Fruit fly (Drosophila melanogaster) whole organism, embryonic: ENCODE data around the gene klu.
A peak's percentile ranks its signal among the peaks of the same experiment; 100 is the strongest.

Experiments used
- CG10274 ChIP-seq: fragments of 200-800 bp; sonication (Bioruptor generic); optimal IDR thresholded peaks from 3 replicates; lab custom pipeline; 2017; ENCODE audit warnings: missing biosample characterization, mild to moderate bottlenecking, missing genetic modification characterization
- CG15601 ChIP-seq: fragments of 200-800 bp; sonication (Bioruptor generic); optimal IDR thresholded peaks from 3 replicates; lab custom pipeline; 2019; ENCODE audit warnings: missing biosample characterization, mild to moderate bottlenecking, missing genetic modification characterization, moderate library complexity
- CG17186 ChIP-seq: fragments of 200-800 bp; sonication (Bioruptor generic); optimal IDR thresholded peaks from 3 replicates; lab custom pipeline; 2017; ENCODE audit warnings: missing biosample characterization, missing genetic modification reagents, missing genetic modification characterization
- CG17328 ChIP-seq: fragments of 200-800 bp; sonication (Bioruptor generic); IDR thresholded peaks from 2 replicates; pipeline ENCODE4 v1.3.6; 2022; ENCODE audit warnings: missing biosample characterization, missing genetic modification characterization
- CG17359 ChIP-seq: fragments of 200-800 bp; sonication (Bioruptor generic); optimal IDR thresholded peaks from 3 replicates; lab custom pipeline; 2018; ENCODE audit warnings: missing biosample characterization, mild to moderate bottlenecking, missing genetic modification characterization, moderate library complexity
- CG17612 ChIP-seq: fragments of 200-800 bp; sonication (Bioruptor generic); IDR thresholded peaks from 2 replicates; pipeline ENCODE4 v1.3.6; 2022; ENCODE audit warnings: missing biosample characterization, missing genetic modification characterization
- CG2678 ChIP-seq: fragments of 200-800 bp; sonication (Bioruptor generic); optimal IDR thresholded peaks from 3 replicates; lab custom pipeline; 2019; ENCODE audit warnings: missing biosample characterization, mild to moderate bottlenecking, missing genetic modification characterization, moderate library complexity
- CG34422 ChIP-seq: fragments of 200-800 bp; sonication (Bioruptor generic); IDR thresholded peaks from 3 replicates; pipeline ENCODE4 v1.3.6; 2022; ENCODE audit warnings: missing biosample characterization, missing genetic modification characterization
- CG3838 ChIP-seq: fragments of 200-800 bp; sonication (Bioruptor generic); optimal IDR thresholded peaks from 3 replicates; lab custom pipeline; 2016; ENCODE audit warnings: missing biosample characterization, missing genetic modification characterization
- CG4360 ChIP-seq: fragments of 200-800 bp; sonication (Bioruptor generic); IDR thresholded peaks from 2 replicates; pipeline ENCODE4 v1.3.6; 2022; ENCODE audit warnings: missing biosample characterization, missing genetic modification characterization
- CG4707 ChIP-seq: fragments of 200-800 bp; sonication (Bioruptor generic); optimal IDR thresholded peaks from 2 replicates; lab custom pipeline; 2018; ENCODE audit warnings: missing biosample characterization, mild to moderate bottlenecking, missing genetic modification characterization, moderate library complexity
- CG4730 ChIP-seq: fragments of 200-800 bp; sonication (Bioruptor generic); IDR thresholded peaks from 2 replicates; pipeline ENCODE4 v1.3.6; 2022; ENCODE audit warnings: missing biosample characterization, missing genetic modification characterization
- CG6175 ChIP-seq: fragments of 200-800 bp; sonication (Bioruptor generic); IDR thresholded peaks from 3 replicates; pipeline ENCODE4 v1.3.6; 2022; ENCODE audit warnings: missing biosample characterization, missing genetic modification characterization
- CG6683 ChIP-seq: fragments of 200-800 bp; sonication (Bioruptor generic); optimal IDR thresholded peaks from 2 replicates; lab custom pipeline; 2017; ENCODE audit warnings: missing biosample characterization, mild to moderate bottlenecking, missing genetic modification characterization, missing genetic modification reagents
- CG6791 ChIP-seq: fragments of 200-800 bp; sonication (Bioruptor generic); IDR thresholded peaks from 3 replicates; pipeline ENCODE4 v1.3.6; 2022; ENCODE audit warnings: missing biosample characterization, missing genetic modification characterization; ENCODE audit not compliant: partially characterized antibody
- CG7987 ChIP-seq: fragments of 200-800 bp; sonication (Bioruptor generic); optimal IDR thresholded peaks from 2 replicates; lab custom pipeline; 2018; ENCODE audit warnings: missing biosample characterization, mild to moderate bottlenecking, missing genetic modification characterization, moderate library complexity
- CG8765 ChIP-seq: fragments of 200-800 bp; sonication (Bioruptor generic); IDR thresholded peaks from 2 replicates; pipeline ENCODE4 v1.3.6; 2022; ENCODE audit warnings: missing biosample characterization, missing genetic modification characterization
- CG8924 ChIP-seq: fragments of 200-800 bp; optimal IDR thresholded peaks from 3 replicates; lab custom pipeline; 2019; ENCODE audit warnings: missing biosample characterization, mild to moderate bottlenecking, missing genetic modification characterization, moderate library complexity
- CG9797 ChIP-seq: fragments of 200-800 bp; sonication (Bioruptor generic); optimal IDR thresholded peaks from 3 replicates; lab custom pipeline; 2018; ENCODE audit warnings: missing biosample characterization, mild to moderate bottlenecking, missing genetic modification characterization
- CG9817 ChIP-seq: fragments of 200-800 bp; sonication (Bioruptor generic); optimal IDR thresholded peaks from 2 replicates; lab custom pipeline; 2018; ENCODE audit warnings: missing biosample characterization, mild to moderate bottlenecking, missing genetic modification characterization, moderate library complexity
- Deaf1 ChIP-seq: fragments of 200-800 bp; optimal IDR thresholded peaks from 3 replicates; lab custom pipeline; 2019; ENCODE audit warnings: missing biosample characterization, mild to moderate bottlenecking, missing genetic modification characterization, moderate library complexity
- Hr51 ChIP-seq, 2 experiments: fragments of 200-800 bp; sonication (Bioruptor generic); optimal IDR thresholded peaks; 2 replicates in 1 of 2; 3 replicates in 1 of 2; lab custom pipeline; 2016 to 2018; ENCODE audit warnings: missing biosample characterization in 2 of 2, missing genetic modification characterization in 2 of 2, mild to moderate bottlenecking in 1 of 2, moderate library complexity in 1 of 2
- MTF-1 ChIP-seq: fragments of 200-800 bp; sonication (Bioruptor generic); optimal IDR thresholded peaks from 2 replicates; lab custom pipeline; 2018; ENCODE audit warnings: missing biosample characterization, mild to moderate bottlenecking, missing genetic modification characterization, borderline replicate concordance
- Meics ChIP-seq: fragments of 200-800 bp; sonication (Bioruptor generic); optimal IDR thresholded peaks from 2 replicates; lab custom pipeline; 2017; ENCODE audit warnings: missing biosample characterization, mild to moderate bottlenecking, missing genetic modification characterization
- Pdp1 ChIP-seq, 2 experiments: fragments of 200-800 bp; sonication (Bioruptor generic); optimal IDR thresholded peaks; 3 replicates each; lab custom pipeline; 2016; ENCODE audit warnings: missing biosample characterization in 2 of 2, missing genetic modification characterization in 2 of 2, mild to moderate bottlenecking in 1 of 2, moderate library complexity in 1 of 2
- Sry-β ChIP-seq: fragments of 200-800 bp; sonication (Bioruptor generic); optimal IDR thresholded peaks from 2 replicates; lab custom pipeline; 2018; ENCODE audit warnings: missing biosample characterization, mild to moderate bottlenecking, missing genetic modification characterization, moderate library complexity
- Stat92E ChIP-seq, 3 experiments: fragments of >200 bp in 2 of 3; fragments of 200-800 bp in 1 of 3; sonication (Bioruptor generic) in 1 of 3; optimal IDR thresholded peaks; 2 replicates each; lab custom pipeline; 2017 to 2019; ENCODE audit warnings: missing biosample characterization in 3 of 3, missing genetic modification characterization in 3 of 3, mild to moderate bottlenecking in 1 of 3, moderate library complexity in 1 of 3
- Vsx1 ChIP-seq: fragments of 200-800 bp; sonication (Bioruptor generic); optimal IDR thresholded peaks from 2 replicates; lab custom pipeline; 2017; ENCODE audit warnings: missing biosample characterization, mild to moderate bottlenecking, missing genetic modification characterization, missing genetic modification reagents
- ato ChIP-seq: fragments of 200-800 bp; sonication (Bioruptor generic); IDR thresholded peaks from 2 replicates; pipeline ENCODE4 v1.3.6; 2022; ENCODE audit warnings: missing biosample characterization, missing genetic modification characterization; ENCODE audit not compliant: partially characterized antibody
- br ChIP-seq: fragments of >200 bp; optimal IDR thresholded peaks from 2 replicates; lab custom pipeline; 2017
- btn ChIP-seq: fragments of 200-800 bp; sonication (Bioruptor generic); optimal IDR thresholded peaks from 2 replicates; lab custom pipeline; 2016; ENCODE audit warnings: missing biosample characterization, missing genetic modification characterization
- cg ChIP-seq: fragments of 200-800 bp; sonication (Bioruptor generic); optimal IDR thresholded peaks from 3 replicates; lab custom pipeline; 2019; ENCODE audit warnings: missing biosample characterization, mild to moderate bottlenecking, missing genetic modification characterization, moderate library complexity
- chinmo ChIP-seq: fragments of 200-800 bp; sonication (Bioruptor generic); IDR thresholded peaks from 4 replicates; pipeline ENCODE4 v1.3.6; 2022; ENCODE audit warnings: missing biosample characterization, missing genetic modification characterization; ENCODE audit not compliant: partially characterized antibody
- dysf ChIP-seq: fragments of 200-800 bp; sonication (Bioruptor generic); IDR thresholded peaks from 3 replicates; pipeline ENCODE4 v1.3.6; 2022; ENCODE audit warnings: missing biosample characterization, missing genetic modification characterization
- fru ChIP-seq: fragments of >200 bp; optimal IDR thresholded peaks from 2 replicates; lab custom pipeline; 2017
- inv ChIP-seq: fragments of 200-800 bp; sonication (Bioruptor generic); IDR thresholded peaks from 2 replicates; pipeline ENCODE4 v1.3.6; 2022; ENCODE audit warnings: missing biosample characterization, missing genetic modification characterization; ENCODE audit not compliant: partially characterized antibody
- knrl ChIP-seq: fragments of 200-800 bp; sonication (Bioruptor generic); IDR thresholded peaks from 3 replicates; pipeline ENCODE4 v1.3.6; 2022; ENCODE audit warnings: missing biosample characterization, missing genetic modification characterization; ENCODE audit not compliant: partially characterized antibody
- lmd ChIP-seq: fragments of 200-800 bp; sonication (Bioruptor generic); IDR thresholded peaks from 2 replicates; pipeline ENCODE4 v1.3.6; 2022; ENCODE audit warnings: missing biosample characterization, missing genetic modification characterization
- mam ChIP-seq: fragments of 200-800 bp; sonication (Bioruptor generic); optimal IDR thresholded peaks from 3 replicates; lab custom pipeline; 2016; ENCODE audit warnings: missing biosample characterization, missing genetic modification characterization
- org-1 ChIP-seq: fragments of 200-800 bp; sonication (Bioruptor generic); optimal IDR thresholded peaks from 2 replicates; lab custom pipeline; 2017; ENCODE audit warnings: missing biosample characterization, missing genetic modification characterization
- pnt ChIP-seq: fragments of 200-800 bp; sonication (Bioruptor generic); optimal IDR thresholded peaks from 3 replicates; lab custom pipeline; 2016; ENCODE audit warnings: missing biosample characterization, missing genetic modification characterization
- pros ChIP-seq: fragments of 200-800 bp; sonication (Bioruptor generic); optimal IDR thresholded peaks from 3 replicates; lab custom pipeline; 2019; ENCODE audit warnings: missing biosample characterization, mild to moderate bottlenecking, missing genetic modification characterization, moderate library complexity
- rib ChIP-seq: fragments of 200-800 bp; sonication (Bioruptor generic); IDR thresholded peaks from 2 replicates; pipeline ENCODE4 v1.3.6; 2022; ENCODE audit warnings: missing biosample characterization, missing genetic modification characterization
- scrt ChIP-seq: fragments of 200-800 bp; sonication (Bioruptor generic); optimal IDR thresholded peaks from 2 replicates; lab custom pipeline; 2018; ENCODE audit warnings: missing biosample characterization, mild to moderate bottlenecking, missing genetic modification characterization, moderate library complexity
- sr ChIP-seq: fragments of 200-800 bp; sonication (Bioruptor generic); IDR thresholded peaks from 3 replicates; pipeline ENCODE4 v1.3.6; 2022; ENCODE audit warnings: missing biosample characterization, missing genetic modification characterization
- sug ChIP-seq: fragments of 200-800 bp; optimal IDR thresholded peaks from 2 replicates; lab custom pipeline; 2019; ENCODE audit warnings: missing biosample characterization, mild to moderate bottlenecking, missing genetic modification characterization, moderate library complexity
- twi ChIP-seq: fragments of 200-800 bp; optimal IDR thresholded peaks from 2 replicates; lab custom pipeline; 2019; ENCODE audit warnings: missing biosample characterization, mild to moderate bottlenecking, missing genetic modification characterization, moderate library complexity
- tx ChIP-seq: fragments of 200-800 bp; sonication (Bioruptor generic); optimal IDR thresholded peaks from 2 replicates; lab custom pipeline; 2016; ENCODE audit warnings: missing biosample characterization, missing genetic modification characterization
- vvl ChIP-seq: fragments of 200-800 bp; sonication (Bioruptor generic); IDR thresholded peaks from 2 replicates; pipeline ENCODE4 v1.3.6; 2022; ENCODE audit warnings: missing biosample characterization, missing genetic modification characterization
- wek ChIP-seq: fragments of 200-800 bp; sonication (Bioruptor generic); optimal IDR thresholded peaks from 3 replicates; lab custom pipeline; 2018; ENCODE audit warnings: missing biosample characterization, mild to moderate bottlenecking, missing genetic modification characterization, moderate library complexity
- zfh1 ChIP-seq: fragments of 200-800 bp; sonication (Bioruptor generic); IDR thresholded peaks from 3 replicates; pipeline ENCODE4 v1.3.6; 2022; ENCODE audit warnings: missing biosample characterization, missing genetic modification characterization

The klu gene

dm6 chr3L:10931430-10931829 is 77.6 kb downstream of the klu start (continued):
- TF ChIP-seq lmd (GFP tag; lab: Robert Waterston, UW) (peak; percentile 42), MTF-1 (GFP tag; lab: Kevin White, UChicago) (no peak), ato (GFP tag; lab: Robert Waterston, UW) (no peak), org-1 (GFP tag; lab: Kevin White, UChicago) (no peak), vvl (GFP tag; lab: Robert Waterston, UW) (0 out of 2 replicates have a peak, but pooled peaks have one; percentile 31), Sry-β (no peak), Deaf1 (tag; lab: Kevin White, UChicago) (no peak), CG10274 (no peak), twi (tag; lab: Kevin White, UChicago) (peak; percentile 10), CG6175 (no peak), zfh1 (no peak), CG3838 (GFP tag; lab: Kevin White, UChicago) (no peak), br (no peak), CG4707 (GFP tag; lab: Kevin White, UChicago) (no peak), CG2678 (tag; lab: Kevin White, UChicago) (peak; percentile 58), wek (GFP tag; lab: Kevin White, UChicago) (no peak), sr (GFP tag; lab: Robert Waterston, UW) (no peak), Hr51 (GFP tag; optimal IDR thresholded peaks at IDR 0.05; lab: Kevin White, UChicago) (peak in 1 of 2 experiments; percentile 49), CG7987 (no peak), pnt (GFP tag; lab: Kevin White, UChicago) (no peak), CG6683 (GFP tag; lab: Kevin White, UChicago) (no peak), CG9817 (no peak), Pdp1 (GFP tag; optimal IDR thresholded peaks at IDR 0.05; lab: Kevin White, UChicago) (no peak), Vsx1 (GFP tag; lab: Kevin White, UChicago) (no peak), CG8765 (GFP tag; lab: Robert Waterston, UW) (no peak), fru (lab: Kevin White, UChicago) (no peak), tx (GFP tag; lab: Kevin White, UChicago) (no peak), Stat92E (GFP tag; optimal IDR thresholded peaks at IDR 0.05; lab: Kevin White, UChicago) (no peak), CG8924 (tag; lab: Kevin White, UChicago) (peak; percentile 33), inv (GFP tag; lab: Robert Waterston, UW) (no peak), pros (GFP tag; lab: Kevin White, UChicago) (no peak), CG6791 (GFP tag; lab: Robert Waterston, UW) (no peak), CG34422 (GFP tag; lab: Robert Waterston, UW) (no peak), cg (no peak), chinmo (GFP tag; lab: Robert Waterston, UW) (no peak), mam (GFP tag; lab: Kevin White, UChicago) (no peak), btn (no peak), knrl (no peak), CG9797 (GFP tag; lab: Kevin White, UChicago) (no peak), sug (no peak), CG17612 (GFP tag; lab: Robert Waterston, UW) (no peak), rib (GFP tag; lab: Robert Waterston, UW) (no peak), scrt (no peak), dysf (GFP tag; lab: Robert Waterston, UW) (peak; percentile 61; the same call in 1 of the 3 replicates), Meics (peak; percentile 10), CG4360 (GFP tag; lab: Robert Waterston, UW) (no peak), CG17186 (no peak), CG17328 (GFP tag; lab: Robert Waterston, UW) (no peak), CG15601 (no peak), CG17359 (tag; lab: Kevin White, UChicago) (peak; percentile 21), CG4730 (GFP tag; lab: Robert Waterston, UW) (peak; percentile 31; the same call in 1 of the 2 replicates)
